Worm (Caenorhabditis elegans) whole organism, early embryonic: ENCODE data around the gene F55G1.1.

Source experiments
- B0310.2 ChIP-seq: sonication (generic microtip); optimal IDR thresholded peaks from 2 replicates; lab custom pipeline; 2016; ENCODE audit warnings: mild to moderate bottlenecking, missing genetic modification characterization, missing compliant biosample characterization
- F13C5.2 ChIP-seq: sonication (generic microtip); optimal IDR thresholded peaks from 2 replicates; lab custom pipeline; 2017; ENCODE audit warnings: mild to moderate bottlenecking, missing genetic modification characterization, inconsistent platforms, missing compliant biosample characterization
- aly-1 ChIP-seq: sonication (generic microtip); optimal IDR thresholded peaks from 2 replicates; lab custom pipeline; 2016; ENCODE audit warnings: missing genetic modification characterization, missing compliant biosample characterization
- ama-1 ChIP-seq: fragments of 150-350 bp; optimal IDR thresholded peaks from 2 replicates; lab custom pipeline; 2014
- ceh-13 ChIP-seq: fragments of 200-800 bp; sonication (Bioruptor generic); optimal IDR thresholded peaks from 2 replicates; lab custom pipeline; 2018; ENCODE audit warnings: mild to moderate bottlenecking, missing genetic modification characterization, missing compliant biosample characterization
- ceh-36 ChIP-seq: sonication (generic microtip); optimal IDR thresholded peaks from 2 replicates; lab custom pipeline; 2016; ENCODE audit warnings: missing genetic modification characterization, inconsistent platforms, missing compliant biosample characterization
- ets-7 ChIP-seq: sonication (generic microtip); optimal IDR thresholded peaks from 2 replicates; lab custom pipeline; 2016; ENCODE audit warnings: missing genotype, missing genetic modification characterization, missing compliant biosample characterization
- flt-1 ChIP-seq: fragments of 200-800 bp; sonication (Bioruptor generic); IDR thresholded peaks from 2 replicates; pipeline ENCODE4 v1.3.6; 2022; ENCODE audit warnings: missing genetic modification characterization, missing compliant biosample characterization
- hmbx-1 ChIP-seq: sonication (generic microtip); optimal IDR thresholded peaks from 2 replicates; lab custom pipeline; 2016; ENCODE audit warnings: mild to moderate bottlenecking, missing genetic modification characterization, missing compliant biosample characterization
- hmg-4 ChIP-seq: fragments of 200-800 bp; sonication (Bioruptor generic); optimal IDR thresholded peaks from 2 replicates; lab custom pipeline; 2018; ENCODE audit warnings: mild to moderate bottlenecking, missing genetic modification characterization, missing compliant biosample characterization
- hnd-1 ChIP-seq: sonication (generic microtip); optimal IDR thresholded peaks from 2 replicates; lab custom pipeline; 2016; ENCODE audit warnings: missing genetic modification characterization, missing compliant biosample characterization
- pes-1 ChIP-seq: fragments of 200-800 bp; sonication (Bioruptor generic); IDR thresholded peaks from 2 replicates; pipeline ENCODE4 v1.3.6; 2022; ENCODE audit warnings: missing genetic modification reagents, missing genetic modification characterization, missing compliant biosample characterization
- scrt-1 ChIP-seq: fragments of 200-800 bp; sonication (Bioruptor generic); IDR thresholded peaks from 2 replicates; pipeline ENCODE4 v1.3.6; 2022; ENCODE audit warnings: missing genetic modification characterization, missing compliant biosample characterization
- sea-1 ChIP-seq: fragments of 200-800 bp; sonication (Bioruptor generic); conservative IDR thresholded peaks from 2 replicates; pipeline ENCODE4 v1.3.6; 2022; ENCODE audit warnings: missing genetic modification characterization, missing compliant biosample characterization
- tbx-11 ChIP-seq: fragments of 200-800 bp; sonication (Bioruptor generic); IDR thresholded peaks from 2 replicates; pipeline ENCODE4 v1.3.6; 2022; ENCODE audit warnings: missing genetic modification characterization, missing compliant biosample characterization
- tbx-37 ChIP-seq: fragments of 200-800 bp; sonication (Bioruptor generic); conservative IDR thresholded peaks from 2 replicates; pipeline ENCODE4 v1.3.6; 2022; ENCODE audit warnings: missing genetic modification reagents, missing genetic modification characterization, missing compliant biosample characterization
- tra-4 ChIP-seq: sonication (generic microtip); optimal IDR thresholded peaks from 2 replicates; lab custom pipeline; 2017; ENCODE audit warnings: missing genetic modification characterization, missing compliant biosample characterization

Gene F55G1.1

DNA sequence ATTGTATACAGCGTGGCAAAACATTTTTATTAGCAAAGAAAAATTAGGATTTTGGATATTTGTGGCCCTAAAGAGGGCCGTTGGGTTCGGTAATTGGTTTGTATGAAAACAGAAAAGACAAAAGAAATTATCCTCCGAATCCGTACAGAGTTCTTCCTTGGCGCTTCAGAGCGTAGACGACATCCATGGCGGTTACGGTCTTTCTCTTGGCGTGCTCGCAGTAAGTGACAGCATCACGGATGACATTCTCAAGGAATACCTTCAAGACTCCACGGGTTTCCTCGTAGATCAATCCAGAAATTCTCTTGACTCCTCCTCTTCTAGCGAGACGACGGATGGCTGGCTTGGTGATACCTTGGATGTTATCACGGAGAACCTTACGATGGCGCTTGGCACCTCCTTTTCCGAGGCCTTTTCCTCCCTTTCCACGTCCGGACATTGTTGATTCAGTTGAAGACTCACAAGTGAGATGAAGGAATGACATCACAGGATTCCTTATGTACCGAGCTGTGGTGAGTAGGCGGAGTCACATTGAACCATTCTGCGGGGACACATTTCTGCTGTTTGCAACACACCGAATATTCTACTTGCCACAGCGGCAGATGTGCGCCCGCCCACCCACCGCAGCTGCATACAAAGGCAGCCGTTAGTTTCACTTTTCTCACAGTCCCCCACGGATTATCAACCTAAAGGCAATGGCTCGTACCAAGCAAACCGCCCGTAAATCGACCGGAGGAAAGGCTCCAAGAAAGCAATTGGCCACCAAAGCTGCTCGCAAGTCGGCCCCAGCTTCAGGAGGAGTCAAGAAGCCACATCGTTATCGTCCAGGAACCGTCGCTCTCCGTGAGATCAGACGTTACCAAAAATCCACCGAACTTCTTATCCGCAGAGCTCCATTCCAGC is 3.8 kb upstream of the F55G1.1 start, which contains the start of the genes his-60 and his-59:
Gene his-60 (minus strand): TSS at position 439 of the 903 bp plus-strand sequence.
Gene his-59 (plus strand): TSS at position 696 of the 903 bp plus-strand sequence.
- TF ChIP-seq tbx-11 (no peak; the same call in 1 of the 2 replicates), F13C5.2 (peak; percentile 47), hnd-1 (tag; lab: Kevin White, UChicago) (no peak), pes-1 (peak; percentile 84), ets-7 (tag; lab: Kevin White, UChicago) (no peak), ceh-13 (GFP tag; lab: Kevin White, UChicago) (peak; percentile 45), scrt-1 (GFP tag; lab: Robert Waterston, UW) (0 out of 2 replicates have a peak, but pooled peaks have one; percentile 45), hmg-4 (peak; percentile 56), tbx-37 (GFP tag; lab: Robert Waterston, UW) (no peak), flt-1 (GFP tag; lab: Robert Waterston, UW) (peak; percentile 58), aly-1 (tag; lab: Kevin White, UChicago) (peak; percentile 98), tra-4 (peak; percentile 76), sea-1 (GFP tag; lab: Robert Waterston, UW) (peak; percentile 79), ceh-36 (tag; lab: Kevin White, UChicago) (peak; percentile 77), B0310.2 (peak; percentile 67), ama-1 (lab: Kevin White, UChicago) (peak; percentile 98), hmbx-1 (peak; percentile 70)

DNA sequence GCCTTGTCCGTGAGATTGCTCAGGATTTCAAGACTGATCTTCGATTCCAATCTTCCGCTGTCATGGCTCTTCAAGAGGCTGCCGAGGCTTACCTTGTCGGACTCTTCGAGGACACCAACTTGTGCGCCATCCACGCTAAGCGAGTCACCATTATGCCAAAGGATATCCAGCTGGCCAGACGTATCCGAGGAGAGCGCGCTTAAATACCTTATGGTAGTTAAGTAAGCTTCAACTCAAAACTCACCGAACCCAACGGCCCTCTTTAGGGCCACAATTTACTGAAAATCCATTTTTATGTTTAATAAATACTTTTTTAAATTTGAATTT is 3.1 kb upstream of the F55G1.1 start:
- TF ChIP-seq tbx-37 (GFP tag; lab: Robert Waterston, UW) (no peak), aly-1 (tag; lab: Kevin White, UChicago) (peak; percentile 99), tbx-11 (peak; percentile 23; the same call in 1 of the 2 replicates), ets-7 (tag; lab: Kevin White, UChicago) (no peak), pes-1 (peak; percentile 56; the same call in 1 of the 2 replicates), ama-1 (lab: Kevin White, UChicago) (peak; percentile 93)

DNA sequence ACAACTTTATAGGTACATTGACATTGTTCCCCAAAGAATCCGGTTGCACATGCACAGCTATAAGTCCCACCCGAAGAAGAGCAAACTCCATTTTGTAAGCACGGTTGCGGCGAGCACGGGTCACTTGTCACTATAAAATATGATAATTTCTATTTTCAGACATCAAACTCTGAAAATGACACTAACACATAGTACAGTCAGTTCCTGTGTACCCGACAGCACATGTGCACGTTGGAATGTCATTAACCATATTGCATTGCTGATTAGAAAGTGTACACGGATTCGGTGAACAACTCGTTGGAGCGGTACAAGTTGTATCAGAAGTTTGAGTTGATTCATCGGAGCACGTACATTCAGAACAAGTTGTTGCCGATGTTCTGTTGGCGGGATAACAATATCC is 5.6 kb downstream of the F55G1.1 start:
- TF ChIP-seq hmg-4 (no peak), F13C5.2 (no peak), tbx-37 (GFP tag; lab: Robert Waterston, UW) (no peak), scrt-1 (GFP tag; lab: Robert Waterston, UW) (no peak), ceh-13 (GFP tag; lab: Kevin White, UChicago) (no peak), ceh-36 (tag; lab: Kevin White, UChicago) (no peak), hnd-1 (tag; lab: Kevin White, UChicago) (no peak), aly-1 (tag; lab: Kevin White, UChicago) (no peak), tbx-11 (no peak), ets-7 (tag; lab: Kevin White, UChicago) (no peak), ama-1 (lab: Kevin White, UChicago) (no peak), flt-1 (GFP tag; lab: Robert Waterston, UW) (no peak), sea-1 (GFP tag; lab: Robert Waterston, UW) (no peak), pes-1 (no peak)

DNA sequence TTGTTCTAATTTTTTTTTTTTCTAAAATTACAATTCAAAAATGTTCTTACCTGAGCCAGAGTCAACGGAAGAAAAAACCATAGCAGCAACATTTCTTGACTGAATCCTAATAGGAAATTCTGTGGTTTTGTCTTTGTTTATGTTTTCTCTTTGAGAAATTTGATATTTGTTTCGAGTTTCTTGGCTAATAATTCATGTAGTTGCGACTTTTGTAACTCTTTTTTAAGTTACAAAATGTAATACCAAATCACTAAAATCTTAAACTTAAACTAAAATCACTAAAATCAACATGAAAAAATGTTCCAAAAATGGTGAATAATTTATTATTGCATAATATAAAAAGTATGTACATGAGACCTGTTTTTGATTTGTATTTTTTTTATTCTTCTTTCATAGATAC is 6.2 kb downstream of the F55G1.1 start, which contains the start of gene egas-4:
Gene egas-4 (minus strand): TSS at position 101 of the 400 bp plus-strand sequence.
- TF ChIP-seq F13C5.2 = no peak
- TF ChIP-seq hmbx-1 = no peak
- TF ChIP-seq ceh-13 (GFP tag; lab: Kevin White, UChicago) = no peak
- no peak for TF ChIP-seq tra-4
- no peak for TF ChIP-seq pes-1
- TF ChIP-seq ets-7 (tag; lab: Kevin White, UChicago) = no peak
- no peak for TF ChIP-seq tbx-11
- no peak for TF ChIP-seq hnd-1 (tag; lab: Kevin White, UChicago)
- no peak for TF ChIP-seq hmg-4
- TF ChIP-seq tbx-37 (GFP tag; lab: Robert Waterston, UW) = no peak
- TF ChIP-seq sea-1 (GFP tag; lab: Robert Waterston, UW) = no peak
- no peak for TF ChIP-seq ama-1 (lab: Kevin White, UChicago)
- no peak for TF ChIP-seq scrt-1 (GFP tag; lab: Robert Waterston, UW)
- TF ChIP-seq B0310.2 = no peak

DNA sequence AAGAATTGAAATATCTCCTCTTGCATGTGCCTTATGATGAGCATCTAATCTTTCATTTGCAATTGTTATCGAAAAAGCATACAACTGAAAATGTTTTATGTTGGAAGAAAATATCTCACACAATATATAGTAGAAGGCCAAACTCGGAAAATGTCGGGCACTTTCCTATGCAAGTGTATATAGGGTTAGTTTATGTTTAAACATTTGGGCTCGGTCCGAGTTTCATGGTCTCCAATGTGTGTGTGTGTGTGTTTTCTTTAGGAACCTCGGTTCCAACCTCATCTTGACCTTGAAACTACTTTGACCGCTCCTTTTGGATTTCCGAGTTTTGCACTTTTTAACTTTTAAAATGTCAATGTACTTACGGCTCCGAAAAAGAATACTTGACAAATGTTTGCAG is 7.7 kb downstream of the F55G1.1 start:
- no peak for TF ChIP-seq hmbx-1
- no peak for TF ChIP-seq ceh-36 (tag; lab: Kevin White, UChicago)
- TF ChIP-seq sea-1 (GFP tag; lab: Robert Waterston, UW) = no peak

DNA sequence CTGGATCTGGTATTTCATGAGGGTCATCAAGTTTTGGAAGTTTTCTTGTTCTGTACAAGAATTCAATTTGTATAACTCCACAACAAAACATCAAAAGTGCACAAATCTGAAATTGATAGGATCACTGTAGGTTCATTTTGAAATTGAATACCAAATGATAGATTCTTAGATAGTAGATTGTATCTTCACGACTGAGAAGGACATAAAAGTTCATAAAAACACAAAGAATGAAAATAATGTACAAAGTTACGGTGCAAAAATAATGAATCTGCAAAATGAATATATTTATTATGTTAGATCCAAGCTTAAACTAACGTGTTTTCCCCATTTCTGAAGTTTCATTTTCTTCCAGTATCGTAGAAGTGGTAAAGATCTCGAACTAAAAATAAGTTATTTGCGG is 9.4 kb downstream of the F55G1.1 start:
- TF ChIP-seq ceh-36 (tag; lab: Kevin White, UChicago) (no peak), tra-4 (no peak), tbx-37 (GFP tag; lab: Robert Waterston, UW) (no peak), sea-1 (GFP tag; lab: Robert Waterston, UW) (no peak), ets-7 (tag; lab: Kevin White, UChicago) (no peak), ama-1 (lab: Kevin White, UChicago) (no peak), ceh-13 (GFP tag; lab: Kevin White, UChicago) (no peak), hmbx-1 (no peak), hmg-4 (no peak), F13C5.2 (no peak), hnd-1 (tag; lab: Kevin White, UChicago) (no peak)

DNA sequence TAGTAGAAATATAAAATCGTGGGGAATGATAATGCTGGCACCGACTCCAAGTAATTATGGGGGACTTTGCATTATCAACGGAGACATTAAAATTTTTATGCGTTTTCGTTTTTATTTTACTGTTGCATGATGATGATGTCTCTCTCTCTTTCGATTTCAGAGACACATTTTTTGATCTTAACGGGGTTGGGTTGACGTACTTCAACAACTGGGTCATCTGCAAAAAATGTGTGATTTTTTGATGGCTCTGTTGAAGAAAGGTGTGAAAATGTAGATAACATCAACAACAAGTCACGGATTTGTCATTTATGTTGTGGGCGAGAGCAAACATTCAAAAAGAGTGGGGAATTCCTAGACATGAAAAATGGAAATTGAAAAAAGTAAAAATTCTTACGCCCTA is 9.8 kb downstream of the F55G1.1 start, which contains the start of gene F55G1.15:
Gene F55G1.15 (minus strand): TSS at position 101 of the 400 bp plus-strand sequence.
- TF ChIP-seq scrt-1 (GFP tag; lab: Robert Waterston, UW) (no peak), tra-4 (no peak), tbx-37 (GFP tag; lab: Robert Waterston, UW) (no peak), tbx-11 (no peak), ama-1 (lab: Kevin White, UChicago) (no peak), sea-1 (GFP tag; lab: Robert Waterston, UW) (no peak), ceh-36 (tag; lab: Kevin White, UChicago) (no peak), hmbx-1 (no peak), B0310.2 (no peak), hnd-1 (tag; lab: Kevin White, UChicago) (no peak), aly-1 (tag; lab: Kevin White, UChicago) (no peak), ets-7 (tag; lab: Kevin White, UChicago) (no peak), pes-1 (no peak), ceh-13 (GFP tag; lab: Kevin White, UChicago) (no peak), flt-1 (GFP tag; lab: Robert Waterston, UW) (no peak), hmg-4 (no peak), F13C5.2 (no peak)
